Fruit fly (Drosophila melanogaster): ENCODE measurements around the gene CG13312.

CG13312 gene

dm6 chr3L:8835441-8835840 is 28.4 kb upstream of the CG13312 start:
- TF ChIP-seq vvl (GFP tag; IDR thresholded peaks at IDR 0.05) (0 out of 2 replicates have a peak, but pooled peaks have one; percentile 20), chinmo (GFP tag; IDR thresholded peaks at IDR 0.05; ENCODE audit: partially characterized antibody) (peak; percentile 69; the same call in 2 of the 4 replicates), CG15514 (GFP tag; optimal IDR thresholded peaks at IDR 0.05) (no peak), oc (tag; optimal IDR thresholded peaks at IDR 0.05) (peak; percentile 76), CG12071 (GFP tag; optimal IDR thresholded peaks at IDR 0.05) (no peak)

dm6 chr3L:8834886-8835285 is 27.9 kb upstream of the CG13312 start:
- TF ChIP-seq C15 (GFP tag; IDR thresholded peaks at IDR 0.05) = no peak
- TF ChIP-seq Trl (optimal IDR thresholded peaks at IDR 0.05) = no peak
- no peak for TF ChIP-seq Trl (GFP tag; optimal IDR thresholded peaks at IDR 0.05)
- no peak for TF ChIP-seq cato (GFP tag; optimal IDR thresholded peaks at IDR 0.05; ENCODE audit: borderline replicate concordance)
- no peak for TF ChIP-seq zfh2 (GFP tag; optimal IDR thresholded peaks at IDR 0.05)
- TF ChIP-seq ranshi (GFP tag; IDR thresholded peaks at IDR 0.05) = no peak
- TF ChIP-seq ap (GFP tag; IDR thresholded peaks at IDR 0.05) = no peak
- TF ChIP-seq abd-A (tag; optimal IDR thresholded peaks at IDR 0.05) = no peak
- no peak for TF ChIP-seq da (GFP tag; optimal IDR thresholded peaks at IDR 0.05)
- TF ChIP-seq CG15601 (tag; optimal IDR thresholded peaks at IDR 0.05) = peak; percentile 39
- no peak for TF ChIP-seq bcd (GFP tag; optimal IDR thresholded peaks at IDR 0.05)
- TF ChIP-seq CG15011 (GFP tag; optimal IDR thresholded peaks at IDR 0.05) = peak; percentile 36
- TF ChIP-seq Mrtf (GFP tag; IDR thresholded peaks at IDR 0.05) = no peak
- TF ChIP-seq CG11456 (GFP tag; IDR thresholded peaks at IDR 0.05) = 0 out of 3 replicates have a peak, but pooled peaks have one; percentile 54
- TF ChIP-seq pfk (GFP tag; optimal IDR thresholded peaks at IDR 0.05) = no peak
- 0 out of 3 replicates have a peak, but pooled peaks have one; percentile 18 for TF ChIP-seq otp (GFP tag; IDR thresholded peaks at IDR 0.05)
- TF ChIP-seq ewg (GFP tag; optimal IDR thresholded peaks at IDR 0.05) = no peak
- TF ChIP-seq kni (GFP tag; optimal IDR thresholded peaks at IDR 0.05) = no peak
- no peak for TF ChIP-seq CG11247 (GFP tag; IDR thresholded peaks at IDR 0.05)
- TF ChIP-seq odd (GFP tag; optimal IDR thresholded peaks at IDR 0.05) = peak; percentile 30
- TF ChIP-seq Hsf (GFP tag; optimal IDR thresholded peaks at IDR 0.05) = no peak
- TF ChIP-seq CG8765 (GFP tag; IDR thresholded peaks at IDR 0.05) = no peak
- no peak for TF ChIP-seq ash1 (GFP tag; optimal IDR thresholded peaks at IDR 0.05)
- TF ChIP-seq Doc3 (GFP tag; IDR thresholded peaks at IDR 0.05; ENCODE audit: partially characterized antibody) = no peak
- TF ChIP-seq gcm (GFP tag; optimal IDR thresholded peaks at IDR 0.05) = peak; percentile 4
- TF ChIP-seq nom (GFP tag; optimal IDR thresholded peaks at IDR 0.05) = no peak
- no peak for TF ChIP-seq danr (GFP tag; IDR thresholded peaks at IDR 0.05)
- TF ChIP-seq esg (GFP tag; conservative IDR thresholded peaks at IDR 0.05) = no peak
- TF ChIP-seq Dfd (GFP tag; optimal IDR thresholded peaks at IDR 0.05) = no peak
- no peak for TF ChIP-seq Mad (GFP tag; optimal IDR thresholded peaks at IDR 0.05)
- 0 out of 2 replicates have a peak, but pooled peaks have one; percentile 38 for TF ChIP-seq CG16779 (GFP tag; IDR thresholded peaks at IDR 0.05)
- TF ChIP-seq CG7987 (GFP tag; optimal IDR thresholded peaks at IDR 0.05) = peak; percentile 62
- TF ChIP-seq CG14965 (GFP tag; optimal IDR thresholded peaks at IDR 0.05; ENCODE audit: borderline replicate concordance) = no peak
- TF ChIP-seq CG9817 (tag; optimal IDR thresholded peaks at IDR 0.05) = no peak
- peak; percentile 24 for TF ChIP-seq CG2875 (GFP tag; optimal IDR thresholded peaks at IDR 0.05)
- no peak for TF ChIP-seq crol (GFP tag; IDR thresholded peaks at IDR 0.05)
- no peak for TF ChIP-seq CG12155 (GFP tag; optimal IDR thresholded peaks at IDR 0.05)
- TF ChIP-seq Kr (GFP tag; optimal IDR thresholded peaks at IDR 0.05) = peak; percentile 37
- peak; percentile 35 for TF ChIP-seq mirr (GFP tag; optimal IDR thresholded peaks at IDR 0.05)
- no peak for TF ChIP-seq slbo (GFP tag; IDR thresholded peaks at IDR 0.05)
- no peak for TF ChIP-seq her (GFP tag; optimal IDR thresholded peaks at IDR 0.05)
- TF ChIP-seq prd (optimal IDR thresholded peaks at IDR 0.05) = no peak
- TF ChIP-seq prd (GFP tag; IDR thresholded peaks at IDR 0.05) = no peak
- no peak for TF ChIP-seq CG1602 (GFP tag; optimal IDR thresholded peaks at IDR 0.05)
- no peak for TF ChIP-seq Atf3 (GFP tag; optimal IDR thresholded peaks at IDR 0.05)
